Fruit fly (Drosophila melanogaster) whole organism, adult: ENCODE data around the gene Rbp1.

Source experiments
- bab1 ChIP-seq: fragments of 200-800 bp; sonication (Bioruptor generic); optimal IDR thresholded peaks from 3 replicates; lab custom pipeline; 2019; ENCODE audit warnings: missing biosample characterization, mild to moderate bottlenecking, missing genetic modification characterization, moderate library complexity
- toe ChIP-seq: fragments of 200-800 bp; sonication (Bioruptor generic); optimal IDR thresholded peaks from 2 replicates; lab custom pipeline; 2016; ENCODE audit warnings: missing biosample characterization, missing genetic modification characterization

DNA sequence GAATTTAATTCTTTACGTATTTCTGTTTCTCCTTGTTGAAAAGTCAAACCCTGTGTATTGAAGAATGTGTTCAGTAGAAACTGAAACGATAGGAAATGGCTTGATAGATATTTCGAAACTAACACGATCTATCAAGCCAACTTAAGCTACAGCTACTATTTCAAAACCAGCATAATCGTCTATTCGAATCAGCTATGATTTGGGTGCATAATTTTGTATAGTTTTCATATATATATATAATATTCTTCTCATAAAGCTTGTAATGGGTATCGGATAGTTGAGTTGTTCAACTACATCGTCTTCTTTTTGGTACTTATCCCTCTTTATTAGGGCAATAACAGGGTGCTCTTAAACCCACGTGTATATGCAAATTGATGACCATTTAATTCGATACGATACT is 48.3 kb upstream of the Rbp1 start, which contains the start of gene tomboy20:
- TF ChIP-seq bab1 (GFP tag; lab: Kevin White, UChicago), result no peak
- TF ChIP-seq toe (GFP tag; lab: Kevin White, UChicago), result no peak
